Fruit fly (Drosophila melanogaster) whole organism, wandering third instar larva: ENCODE data around the gene Phs.

Experiments used
- CG9705 ChIP-seq: fragments of 200-800 bp; sonication (Bioruptor generic); optimal IDR thresholded peaks from 2 replicates; lab custom pipeline; 2018; ENCODE audit warnings: missing biosample characterization, mild to moderate bottlenecking, missing genetic modification characterization
- CrebA ChIP-seq: fragments of 200-800 bp; sonication (Bioruptor generic); optimal IDR thresholded peaks from 2 replicates; lab custom pipeline; 2016; ENCODE audit warnings: missing biosample characterization, mild to moderate bottlenecking, missing genetic modification characterization, borderline replicate concordance
- Dfd ChIP-seq: fragments of >200 bp; optimal IDR thresholded peaks from 2 replicates; lab custom pipeline; 2017; ENCODE audit warnings: missing biosample characterization, missing genetic modification characterization
- GATAd ChIP-seq: sonication (Bioruptor generic); optimal IDR thresholded peaks from 2 replicates; lab custom pipeline; 2016; ENCODE audit warnings: missing biosample characterization, missing genetic modification characterization
- HLH106 ChIP-seq: fragments of 200-800 bp; optimal IDR thresholded peaks from 3 replicates; lab custom pipeline; 2019; ENCODE audit warnings: missing biosample characterization, mild to moderate bottlenecking, missing genetic modification characterization, moderate library complexity
- Hnf4 ChIP-seq: fragments of 200-800 bp; sonication (Bioruptor generic); optimal IDR thresholded peaks from 2 replicates; lab custom pipeline; 2016; ENCODE audit warnings: missing biosample characterization, mild to moderate bottlenecking, missing genetic modification characterization
- Hr78 ChIP-seq: fragments of >200 bp; optimal IDR thresholded peaks from 2 replicates; lab custom pipeline; 2017; ENCODE audit warnings: missing biosample characterization, missing genetic modification characterization
- Hr83 ChIP-seq: fragments of 200-300 bp; sonication (Bioruptor generic); optimal IDR thresholded peaks from 2 replicates; lab custom pipeline; 2016; ENCODE audit warnings: missing biosample characterization, mild to moderate bottlenecking, missing genetic modification characterization, moderate library complexity; ENCODE audit not compliant: poor library complexity, severe bottlenecking
- Jra ChIP-seq: sonication (Bioruptor generic); optimal IDR thresholded peaks from 2 replicates; lab custom pipeline; 2016; ENCODE audit warnings: missing biosample characterization, missing genetic modification characterization
- Mio ChIP-seq: sonication (Bioruptor generic); optimal IDR thresholded peaks from 2 replicates; lab custom pipeline; 2016; ENCODE audit warnings: missing biosample characterization, missing genetic modification characterization
- Myc ChIP-seq: fragments of >200 bp; optimal IDR thresholded peaks from 2 replicates; lab custom pipeline; 2017
- N ChIP-seq: fragments of >200 bp; optimal IDR thresholded peaks from 2 replicates; lab custom pipeline; 2018; ENCODE audit warnings: missing biosample characterization, missing external identifiers, missing genetic modification characterization
- OdsH ChIP-seq: fragments of 200-800 bp; sonication (Bioruptor generic); optimal IDR thresholded peaks from 2 replicates; lab custom pipeline; 2016; ENCODE audit warnings: missing biosample characterization, mild to moderate bottlenecking, missing genetic modification characterization
- Rel ChIP-seq, 2 experiments: fragments of 200-800 bp; sonication (Bioruptor generic) in 1 of 2; optimal IDR thresholded peaks; 2 replicates in 1 of 2; 3 replicates in 1 of 2; lab custom pipeline; 2016 to 2019; ENCODE audit warnings: mild to moderate bottlenecking in 2 of 2, missing biosample characterization in 2 of 2, missing genetic modification characterization in 2 of 2, moderate library complexity in 1 of 2
- Sp1 ChIP-seq: fragments of 200-800 bp; sonication (Bioruptor generic); optimal IDR thresholded peaks from 3 replicates; lab custom pipeline; 2019; ENCODE audit warnings: missing biosample characterization, mild to moderate bottlenecking, missing genetic modification characterization, moderate library complexity
- Vsx2 ChIP-seq: fragments of 200-300, 225-300 bp; sonication (Bioruptor generic); optimal IDR thresholded peaks from 2 replicates; lab custom pipeline; 2018; ENCODE audit warnings: missing biosample characterization, missing genetic modification characterization; ENCODE audit not compliant: partially characterized antibody
- brk ChIP-seq: fragments of 200-800 bp; sonication (Bioruptor generic); optimal IDR thresholded peaks from 2 replicates; lab custom pipeline; 2016; ENCODE audit warnings: missing biosample characterization, mild to moderate bottlenecking, missing genetic modification characterization
- dl ChIP-seq, 2 experiments: fragments of 175-275, 200-275 bp in 1 of 2; fragments of 200-275 bp in 1 of 2; sonication (Bioruptor generic); optimal IDR thresholded peaks; lab custom pipeline; 2018; ENCODE audit warnings: mild to moderate bottlenecking in 2 of 2, missing biosample characterization in 2 of 2, missing genetic modification characterization in 2 of 2, moderate library complexity in 2 of 2; ENCODE audit not compliant: partially characterized antibody in 2 of 2, insufficient read depth in 1 of 2
- dmrt93B ChIP-seq: fragments of 200-800 bp; sonication (Bioruptor generic); optimal IDR thresholded peaks from 2 replicates; lab custom pipeline; 2018; ENCODE audit warnings: missing biosample characterization, mild to moderate bottlenecking, missing genetic modification characterization
- dsf ChIP-seq: sonication (Bioruptor generic); optimal IDR thresholded peaks from 2 replicates; lab custom pipeline; 2016; ENCODE audit warnings: missing biosample characterization, missing genetic modification characterization, borderline replicate concordance
- ey ChIP-seq: fragments of 200-800 bp; sonication (Bioruptor generic); optimal IDR thresholded peaks from 2 replicates; lab custom pipeline; 2016; ENCODE audit warnings: missing biosample characterization, missing genetic modification characterization
- foxo ChIP-seq, 2 experiments: fragments of 200-800 bp; sonication (Bioruptor generic); optimal IDR thresholded peaks; 2 replicates in 1 of 2; 3 replicates in 1 of 2; lab custom pipeline; 2016 to 2017; ENCODE audit warnings: missing biosample characterization in 2 of 2, missing genetic modification characterization in 2 of 2
- fru ChIP-seq: fragments of 200-800 bp; sonication (Bioruptor generic); optimal IDR thresholded peaks from 3 replicates; lab custom pipeline; 2016; ENCODE audit warnings: missing biosample characterization, mild to moderate bottlenecking, missing genetic modification characterization
- h ChIP-seq: fragments of 200-800 bp; sonication (Bioruptor generic); optimal IDR thresholded peaks from 3 replicates; lab custom pipeline; 2016; ENCODE audit warnings: missing biosample characterization, mild to moderate bottlenecking, missing genetic modification characterization
- jim ChIP-seq: fragments of 175-275, 200-325 bp; sonication (Bioruptor generic); optimal IDR thresholded peaks from 2 replicates; lab custom pipeline; 2016; ENCODE audit warnings: missing biosample characterization, mild to moderate bottlenecking, missing genetic modification characterization
- lola ChIP-seq: fragments of >200 bp; optimal IDR thresholded peaks from 2 replicates; lab custom pipeline; 2017; ENCODE audit warnings: missing biosample characterization, missing genetic modification characterization
- pan ChIP-seq: fragments of >200 bp; optimal IDR thresholded peaks from 2 replicates; lab custom pipeline; 2017
- psq ChIP-seq: fragments of 200-800 bp; sonication (Bioruptor generic); optimal IDR thresholded peaks from 3 replicates; lab custom pipeline; 2017; ENCODE audit warnings: missing biosample characterization, mild to moderate bottlenecking, missing genetic modification characterization, moderate library complexity
- sage ChIP-seq: fragments of 200-800 bp; sonication (Bioruptor generic); optimal IDR thresholded peaks from 2 replicates; lab custom pipeline; 2016; ENCODE audit warnings: missing biosample characterization, mild to moderate bottlenecking, missing genetic modification characterization
- sv ChIP-seq: fragments of 200-800 bp; sonication (Bioruptor generic); optimal IDR thresholded peaks from 3 replicates; lab custom pipeline; 2016; ENCODE audit warnings: missing biosample characterization, missing genetic modification characterization
- tai ChIP-seq: sonication (Bioruptor generic); optimal IDR thresholded peaks from 2 replicates; lab custom pipeline; 2016; ENCODE audit warnings: missing biosample characterization, missing genetic modification characterization
- usp ChIP-seq: fragments of >200 bp; optimal IDR thresholded peaks from 2 replicates; lab custom pipeline; 2017; ENCODE audit warnings: missing biosample characterization, missing genetic modification characterization
- woc ChIP-seq: sonication (Bioruptor generic); optimal IDR thresholded peaks from 2 replicates; lab custom pipeline; 2016; ENCODE audit warnings: missing biosample characterization, mild to moderate bottlenecking, missing genetic modification characterization

The Phs gene

DNA sequence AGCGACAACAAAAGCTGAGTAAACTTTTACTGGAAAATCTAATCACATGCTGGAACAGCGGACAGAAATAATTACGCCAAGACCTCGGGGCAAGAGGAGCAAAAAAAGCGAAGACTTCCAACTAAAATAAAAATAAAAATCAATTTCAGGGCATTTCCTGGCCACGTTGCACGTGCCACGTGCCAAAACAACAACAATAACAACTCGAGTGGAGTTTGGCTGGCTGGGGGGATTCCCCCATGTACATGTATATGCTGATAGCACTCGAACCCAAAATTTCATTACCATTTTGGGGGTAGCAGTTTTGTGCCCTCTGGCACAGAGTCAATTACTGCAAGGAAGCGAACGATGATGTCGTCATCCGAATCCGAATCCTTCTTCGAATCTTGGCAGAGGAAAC lies 42.8 kb downstream of the Phs start:
- TF ChIP-seq ey (GFP tag; lab: Kevin White, UChicago) (no peak), fru (GFP tag; lab: Kevin White, UChicago) (no peak), Jra (GFP tag; lab: Kevin White, UChicago) (no peak), foxo (GFP tag; optimal IDR thresholded peaks at IDR 0.05; lab: Kevin White, UChicago) (no peak), Rel (GFP tag; optimal IDR thresholded peaks at IDR 0.05; lab: Kevin White, UChicago) (no peak), Rel (tag; optimal IDR thresholded peaks at IDR 0.05; lab: Kevin White, UChicago) (no peak), CrebA (GFP tag; lab: Kevin White, UChicago) (no peak), OdsH (GFP tag; lab: Kevin White, UChicago) (no peak), dmrt93B (GFP tag; lab: Kevin White, UChicago) (no peak), dl (GFP tag; optimal IDR thresholded peaks at IDR 0.05; lab: Kevin White, UChicago; ENCODE audit: insufficient read depth in 1 of 2, partially characterized antibody in 2 of 2) (no peak), h (GFP tag; lab: Kevin White, UChicago) (no peak), Hnf4 (GFP tag; lab: Kevin White, UChicago) (no peak), HLH106 (tag; lab: Kevin White, UChicago) (no peak), GATAd (GFP tag; lab: Kevin White, UChicago) (no peak), woc (no peak), usp (GFP tag; lab: Kevin White, UChicago) (no peak), dsf (no peak), Sp1 (GFP tag; lab: Kevin White, UChicago) (no peak), Hr78 (GFP tag; lab: Kevin White, UChicago) (no peak), Hr83 (GFP tag; lab: Kevin White, UChicago) (no peak), pan (lab: Kevin White, UChicago) (no peak)

- TF ChIP-seq Mio, result no peak
- no peak for TF ChIP-seq brk (GFP tag; lab: Kevin White, UChicago)
- no peak for TF ChIP-seq psq (GFP tag; lab: Kevin White, UChicago)
- TF ChIP-seq Hr83 (GFP tag; lab: Kevin White, UChicago), result no peak
- no peak for TF ChIP-seq OdsH (GFP tag; lab: Kevin White, UChicago)
- no peak for TF ChIP-seq jim
- no peak for TF ChIP-seq woc
- TF ChIP-seq, all 38 proteins: peak for 0
These were observed 44.6 kb downstream of the Phs start for dm6 chr3L:15664199-15664794.

DNA sequence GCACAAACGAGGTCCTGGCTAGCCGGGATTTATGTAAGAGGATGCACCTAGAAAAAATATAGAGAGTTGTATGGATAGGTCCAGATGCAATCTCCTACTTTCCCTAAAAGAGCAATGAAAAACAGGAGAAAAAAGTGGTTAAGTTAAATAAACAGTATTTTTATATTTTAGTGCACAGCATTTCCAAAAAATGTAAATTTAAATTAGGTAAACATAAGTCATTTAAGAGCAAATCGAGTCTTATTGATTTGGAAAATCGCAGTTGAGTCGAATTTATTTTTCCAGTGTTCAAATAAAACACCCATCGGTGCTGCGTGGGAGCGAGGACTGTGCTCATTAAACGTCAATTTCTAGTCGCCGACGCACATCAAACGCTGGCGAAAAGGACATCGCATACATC lies 46.0 kb downstream of the Phs start:
- TF ChIP-seq jim, result no peak
- no peak for TF ChIP-seq lola (GFP tag; lab: Kevin White, UChicago)
- TF ChIP-seq Rel (GFP tag; optimal IDR thresholded peaks at IDR 0.05; lab: Kevin White, UChicago), result no peak
- no peak for TF ChIP-seq Rel (tag; optimal IDR thresholded peaks at IDR 0.05; lab: Kevin White, UChicago)
- no peak for TF ChIP-seq N
- no peak for TF ChIP-seq dl (GFP tag; optimal IDR thresholded peaks at IDR 0.05; lab: Kevin White, UChicago; ENCODE audit: insufficient read depth in 1 of 2, partially characterized antibody in 2 of 2)
- no peak for TF ChIP-seq CrebA (GFP tag; lab: Kevin White, UChicago)
- no peak for TF ChIP-seq CG9705 (GFP tag; lab: Kevin White, UChicago)
- no peak for TF ChIP-seq Jra (GFP tag; lab: Kevin White, UChicago)
- TF ChIP-seq Dfd (GFP tag; lab: Kevin White, UChicago), result no peak
- no peak for TF ChIP-seq HLH106 (tag; lab: Kevin White, UChicago)
- TF ChIP-seq sage (GFP tag; lab: Kevin White, UChicago), result no peak
- TF ChIP-seq Vsx2 (GFP tag; lab: Kevin White, UChicago), result no peak
- TF ChIP-seq pan (lab: Kevin White, UChicago), result no peak

DNA sequence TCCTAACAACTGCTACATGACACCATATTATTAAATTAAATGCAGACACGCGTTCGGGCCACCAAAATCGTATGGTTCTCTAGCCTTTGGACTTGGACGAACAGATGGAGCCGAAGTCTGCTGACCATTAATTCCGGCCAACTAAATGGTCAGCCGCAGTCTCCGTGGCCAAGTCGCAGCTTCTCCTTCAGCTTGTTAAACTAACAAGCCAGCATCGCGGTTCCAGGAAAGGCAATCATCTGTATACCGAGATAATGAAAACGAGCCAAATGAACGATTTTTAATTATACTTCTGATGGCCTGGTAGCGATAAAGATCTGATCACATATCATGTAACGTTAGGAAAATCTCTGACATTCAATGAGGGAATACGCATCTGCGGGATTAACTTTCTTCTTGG lies 50.2 kb downstream of the Phs start:
- TF ChIP-seq brk (GFP tag; lab: Kevin White, UChicago), result no peak
- no peak for TF ChIP-seq psq (GFP tag; lab: Kevin White, UChicago)
- no peak for TF ChIP-seq Myc
- no peak for TF ChIP-seq OdsH (GFP tag; lab: Kevin White, UChicago)
- TF ChIP-seq sage (GFP tag; lab: Kevin White, UChicago), result no peak
- TF ChIP-seq dl (GFP tag; optimal IDR thresholded peaks at IDR 0.05; lab: Kevin White, UChicago; ENCODE audit: insufficient read depth in 1 of 2, partially characterized antibody in 2 of 2), result no peak
- no peak for TF ChIP-seq GATAd (GFP tag; lab: Kevin White, UChicago)
- TF ChIP-seq tai (GFP tag; lab: Kevin White, UChicago), result no peak
- no peak for TF ChIP-seq sv (GFP tag; lab: Kevin White, UChicago)
- TF ChIP-seq Sp1 (GFP tag; lab: Kevin White, UChicago), result no peak
- TF ChIP-seq Jra (GFP tag; lab: Kevin White, UChicago), result no peak
- no peak for TF ChIP-seq Dfd (GFP tag; lab: Kevin White, UChicago)
- TF ChIP-seq CG9705 (GFP tag; lab: Kevin White, UChicago), result no peak
- TF ChIP-seq fru (GFP tag; lab: Kevin White, UChicago), result no peak
- TF ChIP-seq Hnf4 (GFP tag; lab: Kevin White, UChicago), result no peak
- no peak for TF ChIP-seq Vsx2 (GFP tag; lab: Kevin White, UChicago)
